Worm (Caenorhabditis elegans) whole organism, L3 larva: ENCODE data around the gene R07B1.5.

Source experiments
- R02D3.7 ChIP-seq: fragments of 150-350 bp; optimal IDR thresholded peaks from 2 replicates; lab custom pipeline; 2014; ENCODE audit warnings: missing biosample characterization, missing genetic modification characterization
- aly-2 ChIP-seq: fragments of 150-350 bp; optimal IDR thresholded peaks from 2 replicates; lab custom pipeline; 2014; ENCODE audit warnings: missing biosample characterization, missing genetic modification characterization
- ama-1 ChIP-seq: fragments of 150-350 bp; optimal IDR thresholded peaks from 2 replicates; lab custom pipeline; 2018
- ceh-28 ChIP-seq: fragments of 150-350 bp; optimal IDR thresholded peaks from 2 replicates; lab custom pipeline; 2014; ENCODE audit warnings: missing biosample characterization, missing genetic modification reagents, missing genetic modification characterization
- ceh-82 ChIP-seq: fragments of 150-350 bp; optimal IDR thresholded peaks from 2 replicates; lab custom pipeline; 2014; ENCODE audit warnings: missing biosample characterization, missing genetic modification characterization
- ceh-9 ChIP-seq: sonication (generic microtip); optimal IDR thresholded peaks from 2 replicates; lab custom pipeline; 2018; ENCODE audit warnings: missing biosample characterization, missing genetic modification characterization
- daf-12 ChIP-seq: fragments of 150-350 bp; optimal IDR thresholded peaks from 2 replicates; lab custom pipeline; 2014; ENCODE audit warnings: missing biosample characterization, missing genetic modification reagents, missing genetic modification characterization
- egl-27 ChIP-seq: sonication (generic microtip); optimal IDR thresholded peaks from 4 replicates; lab custom pipeline; 2017; ENCODE audit warnings: missing biosample characterization, missing genetic modification reagents, missing genetic modification characterization
- egl-5 ChIP-seq: fragments of 150-350 bp; optimal IDR thresholded peaks from 2 replicates; lab custom pipeline; 2017; ENCODE audit warnings: missing biosample characterization, missing genetic modification reagents, missing genetic modification characterization, inconsistent platforms
- elt-1 ChIP-seq: fragments of 150-350 bp; optimal IDR thresholded peaks from 2 replicates; lab custom pipeline; 2014; ENCODE audit warnings: missing biosample characterization, missing genetic modification characterization
- elt-2 ChIP-seq: sonication (generic microtip); optimal IDR thresholded peaks from 2 replicates; lab custom pipeline; 2016; ENCODE audit warnings: missing genetic modification reagents, mild to moderate bottlenecking, missing genetic modification characterization, missing compliant biosample characterization
- eor-1 ChIP-seq, 2 experiments: fragments of 150-350 bp; optimal IDR thresholded peaks; 2 replicates each; lab custom pipeline; 2014 to 2018; ENCODE audit warnings: missing biosample characterization in 2 of 2, missing genetic modification characterization in 2 of 2
- fkh-10 ChIP-seq: sonication (generic microtip); optimal IDR thresholded peaks from 2 replicates; lab custom pipeline; 2017; ENCODE audit warnings: missing biosample characterization, missing genetic modification reagents, missing genetic modification characterization
- fkh-2 ChIP-seq: fragments of 150-350 bp; optimal IDR thresholded peaks from 2 replicates; lab custom pipeline; 2014; ENCODE audit warnings: missing biosample characterization, missing genetic modification reagents, missing genetic modification characterization
- fos-1 ChIP-seq: fragments of 150-350 bp; optimal IDR thresholded peaks from 2 replicates; lab custom pipeline; 2014; ENCODE audit warnings: missing biosample characterization, missing genetic modification characterization
- hmg-11 ChIP-seq: sonication (generic microtip); optimal IDR thresholded peaks from 2 replicates; lab custom pipeline; 2016; ENCODE audit warnings: missing genetic modification characterization, missing compliant biosample characterization
- jun-1 ChIP-seq: fragments of 150-350 bp; optimal IDR thresholded peaks from 2 replicates; lab custom pipeline; 2014; ENCODE audit warnings: missing biosample characterization, missing genetic modification reagents, missing genetic modification characterization
- lin-15B ChIP-seq: fragments of 150-350 bp; optimal IDR thresholded peaks from 2 replicates; lab custom pipeline; 2014; ENCODE audit warnings: missing biosample characterization, missing genetic modification characterization
- lin-39 ChIP-seq: fragments of 150-350 bp; optimal IDR thresholded peaks from 2 replicates; lab custom pipeline; 2018; ENCODE audit warnings: missing biosample characterization, missing genetic modification reagents, missing genetic modification characterization
- lsy-12 ChIP-seq: sonication (generic microtip); optimal IDR thresholded peaks from 2 replicates; lab custom pipeline; 2016; ENCODE audit warnings: mild to moderate bottlenecking, missing genetic modification characterization, missing compliant biosample characterization
- mdl-1 ChIP-seq: fragments of 150-350 bp; optimal IDR thresholded peaks from 2 replicates; lab custom pipeline; 2014; ENCODE audit warnings: missing biosample characterization, missing genetic modification characterization
- mml-1 ChIP-seq: fragments of 150-350 bp; sonication (generic microtip); optimal IDR thresholded peaks from 3 replicates; lab custom pipeline; 2014; ENCODE audit warnings: missing biosample characterization, missing genetic modification characterization
- nfya-1 ChIP-seq: sonication (generic microtip); optimal IDR thresholded peaks from 2 replicates; lab custom pipeline; 2017; ENCODE audit warnings: missing genetic modification characterization, mild to moderate bottlenecking, missing compliant biosample characterization, antibody characterized with exemption, moderate library complexity; ENCODE audit not compliant: insufficient read depth
- nhr-11 ChIP-seq: fragments of 150-350 bp; optimal IDR thresholded peaks from 2 replicates; lab custom pipeline; 2014; ENCODE audit warnings: missing biosample characterization, missing genetic modification characterization
- nhr-12 ChIP-seq: fragments of 150-350 bp; optimal IDR thresholded peaks from 2 replicates; lab custom pipeline; 2014; ENCODE audit warnings: missing biosample characterization, missing genetic modification characterization
- nhr-23 ChIP-seq: fragments of 150-350 bp; optimal IDR thresholded peaks from 2 replicates; lab custom pipeline; 2014; ENCODE audit warnings: missing biosample characterization, missing genetic modification reagents, missing genetic modification characterization
- nhr-237 ChIP-seq: fragments of 150-350 bp; optimal IDR thresholded peaks from 2 replicates; lab custom pipeline; 2014; ENCODE audit warnings: missing biosample characterization, missing genetic modification characterization
- nhr-25 ChIP-seq: sonication (generic microtip); optimal IDR thresholded peaks from 2 replicates; lab custom pipeline; 2017; ENCODE audit warnings: missing biosample characterization, missing genetic modification characterization
- nhr-28 ChIP-seq: fragments of 150-350 bp; optimal IDR thresholded peaks from 2 replicates; lab custom pipeline; 2014; ENCODE audit warnings: missing biosample characterization, missing genetic modification characterization
- nhr-67 ChIP-seq: fragments of 150-350 bp; optimal IDR thresholded peaks from 2 replicates; lab custom pipeline; 2014; ENCODE audit warnings: missing biosample characterization, missing genetic modification characterization
- nhr-76 ChIP-seq: fragments of 150-350 bp; sonication (generic microtip); optimal IDR thresholded peaks from 5 replicates; lab custom pipeline; 2014; ENCODE audit warnings: missing biosample characterization, missing genetic modification characterization
- pha-4 ChIP-seq: fragments of 150-350 bp; optimal IDR thresholded peaks from 2 replicates; lab custom pipeline; 2014; ENCODE audit warnings: missing biosample characterization, missing genetic modification reagents, missing genetic modification characterization
- pqm-1 ChIP-seq: fragments of 150-350 bp; optimal IDR thresholded peaks from 2 replicates; lab custom pipeline; 2017; ENCODE audit warnings: missing biosample characterization, missing genetic modification characterization, inconsistent platforms
- sea-2 ChIP-seq: fragments of 150-350 bp; sonication (generic microtip); optimal IDR thresholded peaks from 4 replicates; lab custom pipeline; 2014; ENCODE audit warnings: missing biosample characterization, missing genetic modification reagents, missing genetic modification characterization
- skn-1 ChIP-seq: fragments of 150-350 bp; optimal IDR thresholded peaks from 2 replicates; lab custom pipeline; 2014; ENCODE audit warnings: missing biosample characterization, missing genetic modification characterization
- snpc-4 ChIP-seq: fragments of 150-350 bp; optimal IDR thresholded peaks from 2 replicates; lab custom pipeline; 2014; ENCODE audit warnings: missing biosample characterization, missing genetic modification characterization
- tbx-2 ChIP-seq: sonication (generic microtip); optimal IDR thresholded peaks from 2 replicates; lab custom pipeline; 2016; ENCODE audit warnings: mild to moderate bottlenecking, missing genetic modification characterization, missing compliant biosample characterization
- unc-39 ChIP-seq: sonication (generic microtip); optimal IDR thresholded peaks from 4 replicates; lab custom pipeline; 2017; ENCODE audit warnings: missing biosample characterization, missing genetic modification characterization
- unc-62 ChIP-seq: fragments of 150-350 bp; sonication (generic microtip); optimal IDR thresholded peaks from 4 replicates; lab custom pipeline; 2014; ENCODE audit warnings: missing biosample characterization, missing genetic modification reagents, missing genetic modification characterization
- zag-1 ChIP-seq: fragments of 150-350 bp; optimal IDR thresholded peaks from 2 replicates; lab custom pipeline; 2014; ENCODE audit warnings: missing biosample characterization, missing genetic modification characterization
- ztf-11 ChIP-seq: fragments of 150-350 bp; optimal IDR thresholded peaks from 2 replicates; lab custom pipeline; 2014; ENCODE audit warnings: missing biosample characterization, missing genetic modification characterization
- ztf-4 ChIP-seq: fragments of 150-350 bp; optimal IDR thresholded peaks from 2 replicates; lab custom pipeline; 2014; ENCODE audit warnings: missing biosample characterization, missing genetic modification characterization

R07B1.5 gene

ce11 chrX:9831215-9831614 is 32.2 kb upstream of the R07B1.5 start, which contains the start of gene rrc-1:
Gene rrc-1 (minus strand): TSS chrX:9831288.
- TF ChIP-seq ztf-11 (tag; lab: Kevin White, UChicago) (no peak), elt-2 (no peak), fkh-2 (tag; lab: Kevin White, UChicago) (no peak), sea-2 (GFP tag; lab: Kevin White, UChicago) (no peak), tbx-2 (tag; lab: Kevin White, UChicago) (no peak)

- TF ChIP-seq skn-1: no peak
- no peak for TF ChIP-seq ceh-82 (tag; lab: Kevin White, UChicago)
- TF ChIP-seq ceh-28 (tag; lab: Kevin White, UChicago): no peak
- no peak for TF ChIP-seq hmg-11 (tag; lab: Kevin White, UChicago)
- peak; percentile 32 for TF ChIP-seq nfya-1 (tag; lab: Kevin White, UChicago)
Measured at ce11 chrX:9832370-9832769, 31.0 kb upstream of the R07B1.5 start.

ce11 chrX:9837989-9838541 is 25.3 kb upstream of the R07B1.5 start, which contains the start of gene ipla-2:
Gene ipla-2 (minus strand): TSS chrX:9838039.
- TF ChIP-seq zag-1 (tag; lab: Kevin White, UChicago) (no peak), elt-2 (peak; percentile 41), egl-27 (tag; lab: Kevin White, UChicago) (no peak), jun-1 (tag; lab: Kevin White, UChicago) (peak; percentile 39), lin-39 (tag; lab: Kevin White, UChicago) (peak; percentile 47), hmg-11 (tag; lab: Kevin White, UChicago) (peak; percentile 56), ceh-28 (tag; lab: Kevin White, UChicago) (no peak), R02D3.7 (tag; lab: Kevin White, UChicago) (no peak), egl-5 (tag; lab: Kevin White, UChicago) (no peak), unc-62 (GFP tag; lab: Kevin White, UChicago) (no peak), nhr-237 (tag; lab: Kevin White, UChicago) (no peak), ztf-4 (tag; lab: Kevin White, UChicago) (no peak), lin-15B (tag; lab: Kevin White, UChicago) (peak; percentile 75), nhr-25 (tag; lab: Kevin White, UChicago) (peak; percentile 66), tbx-2 (tag; lab: Kevin White, UChicago) (no peak), pha-4 (peak; percentile 71), pqm-1 (tag; lab: Kevin White, UChicago) (peak; percentile 46), skn-1 (peak; percentile 51), nhr-12 (tag; lab: Kevin White, UChicago) (no peak), fos-1 (tag; lab: Kevin White, UChicago) (no peak), nhr-67 (tag; lab: Kevin White, UChicago) (no peak), mml-1 (no peak), elt-1 (no peak), snpc-4 (peak; percentile 68), mdl-1 (tag; lab: Kevin White, UChicago) (peak; percentile 23), unc-39 (no peak), ceh-82 (tag; lab: Kevin White, UChicago) (no peak), eor-1 (tag; optimal IDR thresholded peaks at IDR 0.05; lab: Kevin White, UChicago) (no peak), aly-2 (no peak), nhr-28 (tag; lab: Kevin White, UChicago) (no peak), sea-2 (GFP tag; lab: Kevin White, UChicago) (no peak), nhr-11 (no peak), daf-12 (no peak), nfya-1 (tag; lab: Kevin White, UChicago) (peak; percentile 75), fkh-10 (GFP tag; lab: Kevin White, UChicago) (peak; percentile 74), nhr-23 (tag; lab: Kevin White, UChicago) (no peak), lsy-12 (tag; lab: Kevin White, UChicago) (no peak), ceh-9 (no peak), nhr-76 (tag; lab: Kevin White, UChicago) (no peak), fkh-2 (tag; lab: Kevin White, UChicago) (no peak), ama-1 (peak; percentile 45)
